Fruit fly (Drosophila melanogaster) whole organism, embryonic: ENCODE results near the gene CG6254.

ENCODE experiments used
- Atf-2 ChIP-seq: fragments of 200-800 bp; sonication (Bioruptor generic); optimal IDR thresholded peaks from 2 replicates; lab custom pipeline; 2016; ENCODE audit warnings: missing biosample characterization, missing genetic modification characterization
- Atf3 ChIP-seq: fragments of 200-800 bp; sonication (Bioruptor generic); optimal IDR thresholded peaks from 3 replicates; lab custom pipeline; 2016; ENCODE audit warnings: missing biosample characterization, missing genetic modification characterization
- CG12391 ChIP-seq: fragments of 200-800 bp; sonication (Bioruptor generic); optimal IDR thresholded peaks from 3 replicates; lab custom pipeline; 2018; ENCODE audit warnings: missing biosample characterization, mild to moderate bottlenecking, missing genetic modification characterization, moderate library complexity
- CG13296 ChIP-seq: fragments of 200-800 bp; sonication (Bioruptor generic); optimal IDR thresholded peaks from 3 replicates; lab custom pipeline; 2018; ENCODE audit warnings: missing biosample characterization, mild to moderate bottlenecking, missing genetic modification characterization
- CG13624 ChIP-seq: fragments of 200-800 bp; sonication (Bioruptor generic); optimal IDR thresholded peaks from 2 replicates; lab custom pipeline; 2016; ENCODE audit warnings: missing biosample characterization, missing genetic modification characterization
- CG14667 ChIP-seq: fragments of 200-800 bp; sonication (Bioruptor generic); IDR thresholded peaks from 2 replicates; pipeline ENCODE4 v1.3.6; 2022; ENCODE audit warnings: missing biosample characterization, missing genetic modification characterization
- CG1529 ChIP-seq: fragments of 200-800 bp; sonication (Bioruptor generic); optimal IDR thresholded peaks from 3 replicates; lab custom pipeline; 2018; ENCODE audit warnings: missing biosample characterization, missing genetic modification characterization
- CG15696 ChIP-seq: fragments of 200-800 bp; sonication (Bioruptor generic); optimal IDR thresholded peaks from 2 replicates; lab custom pipeline; 2019; ENCODE audit warnings: missing biosample characterization, mild to moderate bottlenecking, missing genetic modification characterization, moderate library complexity
- CG16813 ChIP-seq: fragments of 200-800 bp; sonication (Bioruptor generic); IDR thresholded peaks from 3 replicates; pipeline ENCODE4 v1.3.6; 2022; ENCODE audit warnings: missing biosample characterization, missing genetic modification characterization; ENCODE audit not compliant: partially characterized antibody
- CG30431 ChIP-seq: fragments of 200-800 bp; sonication (Bioruptor generic); optimal IDR thresholded peaks from 2 replicates; lab custom pipeline; 2017; ENCODE audit warnings: missing biosample characterization, missing genetic modification characterization
- CG32772 ChIP-seq: fragments of 200-800 bp; sonication (Bioruptor generic); IDR thresholded peaks from 2 replicates; pipeline ENCODE4 v1.3.6; 2022; ENCODE audit warnings: missing biosample characterization, missing genetic modification characterization
- CG34224 ChIP-seq: fragments of 200-800 bp; sonication (Bioruptor generic); IDR thresholded peaks from 3 replicates; pipeline ENCODE4 v1.3.6; 2022; ENCODE audit warnings: missing biosample characterization, missing genetic modification characterization; ENCODE audit not compliant: partially characterized antibody
- CG34376 ChIP-seq: fragments of 200-800 bp; sonication (Bioruptor generic); optimal IDR thresholded peaks from 2 replicates; lab custom pipeline; 2018; ENCODE audit warnings: missing biosample characterization, mild to moderate bottlenecking, missing genetic modification characterization
- CG4820 ChIP-seq: fragments of 200-800 bp; sonication (Bioruptor generic); optimal IDR thresholded peaks from 3 replicates; lab custom pipeline; 2016; ENCODE audit warnings: missing biosample characterization, missing genetic modification characterization
- CG5245 ChIP-seq: fragments of 200-800 bp; sonication (Bioruptor generic); optimal IDR thresholded peaks from 3 replicates; lab custom pipeline; 2016; ENCODE audit warnings: missing biosample characterization, missing genetic modification characterization
- CG6765 ChIP-seq: fragments of 200-800 bp; sonication (Bioruptor generic); optimal IDR thresholded peaks from 3 replicates; lab custom pipeline; 2017; ENCODE audit warnings: missing biosample characterization, mild to moderate bottlenecking, missing genetic modification characterization
- CG8765 ChIP-seq: fragments of 200-800 bp; sonication (Bioruptor generic); IDR thresholded peaks from 2 replicates; pipeline ENCODE4 v1.3.6; 2022; ENCODE audit warnings: missing biosample characterization, missing genetic modification characterization
- CG9609 ChIP-seq: fragments of 200-800 bp; sonication (Bioruptor generic); optimal IDR thresholded peaks from 3 replicates; lab custom pipeline; 2016; ENCODE audit warnings: missing biosample characterization, missing genetic modification characterization
- Doc2 ChIP-seq: fragments of 200-800 bp; sonication (Bioruptor generic); IDR thresholded peaks from 2 replicates; pipeline ENCODE4 v1.3.6; 2022; ENCODE audit warnings: missing biosample characterization, missing genetic modification characterization
- Doc3 ChIP-seq: fragments of 200-800 bp; sonication (Bioruptor generic); IDR thresholded peaks from 3 replicates; pipeline ENCODE4 v1.3.6; 2022; ENCODE audit warnings: missing biosample characterization, missing genetic modification characterization; ENCODE audit not compliant: partially characterized antibody
- Dref ChIP-seq: fragments of 200-800 bp; sonication (Bioruptor generic); IDR thresholded peaks from 2 replicates; pipeline ENCODE4 v1.3.6; 2022; ENCODE audit warnings: missing biosample characterization, missing genetic modification characterization
- Drgx ChIP-seq: fragments of 200-800 bp; sonication (Bioruptor generic); IDR thresholded peaks from 2 replicates; pipeline ENCODE4 v1.3.6; 2022; ENCODE audit warnings: missing biosample characterization, missing genetic modification characterization
- HHEX ChIP-seq: fragments of 200-800 bp; sonication (Bioruptor generic); optimal IDR thresholded peaks from 3 replicates; lab custom pipeline; 2017; ENCODE audit warnings: missing biosample characterization, mild to moderate bottlenecking, missing genetic modification characterization, missing genetic modification reagents
- Hr3 ChIP-seq: fragments of 200-800 bp; sonication (Bioruptor generic); optimal IDR thresholded peaks from 3 replicates; lab custom pipeline; 2016; ENCODE audit warnings: missing biosample characterization, missing genetic modification characterization
- Hr39 ChIP-seq: fragments of >200 bp; optimal IDR thresholded peaks from 2 replicates; lab custom pipeline; 2017
- Hr51 ChIP-seq, 2 experiments: fragments of 200-800 bp; sonication (Bioruptor generic); optimal IDR thresholded peaks; 2 replicates in 1 of 2; 3 replicates in 1 of 2; lab custom pipeline; 2016 to 2018; ENCODE audit warnings: missing biosample characterization in 2 of 2, missing genetic modification characterization in 2 of 2, mild to moderate bottlenecking in 1 of 2, moderate library complexity in 1 of 2
- NC2β ChIP-seq: fragments of 200-800 bp; sonication (Bioruptor generic); optimal IDR thresholded peaks from 2 replicates; lab custom pipeline; 2016; ENCODE audit warnings: missing biosample characterization, missing genetic modification characterization
- Pdp1 ChIP-seq, 2 experiments: fragments of 200-800 bp; sonication (Bioruptor generic); optimal IDR thresholded peaks; 3 replicates each; lab custom pipeline; 2016; ENCODE audit warnings: missing biosample characterization in 2 of 2, missing genetic modification characterization in 2 of 2, mild to moderate bottlenecking in 1 of 2, moderate library complexity in 1 of 2
- Poxn ChIP-seq: fragments of 200-800 bp; sonication (Bioruptor generic); IDR thresholded peaks from 2 replicates; pipeline ENCODE4 v1.3.6; 2022; ENCODE audit warnings: missing biosample characterization, missing genetic modification characterization
- Rfx ChIP-seq: fragments of 200-800 bp; sonication (Bioruptor generic); IDR thresholded peaks from 2 replicates; pipeline ENCODE4 v1.3.6; 2022; ENCODE audit warnings: missing biosample characterization, missing genetic modification characterization
- Scr ChIP-seq: fragments of 200-800 bp; sonication (Bioruptor generic); IDR thresholded peaks from 2 replicates; pipeline ENCODE4 v1.3.6; 2022; ENCODE audit warnings: missing biosample characterization, missing genetic modification characterization; ENCODE audit not compliant: partially characterized antibody
- Xrp1 ChIP-seq: fragments of 200-800 bp; sonication (Bioruptor generic); IDR thresholded peaks from 2 replicates; pipeline ENCODE4 v1.3.6; 2022; ENCODE audit warnings: missing biosample characterization, missing genetic modification characterization
- ac ChIP-seq: fragments of 200-800 bp; sonication (Bioruptor generic); optimal IDR thresholded peaks from 3 replicates; lab custom pipeline; 2017; ENCODE audit warnings: missing biosample characterization, mild to moderate bottlenecking, missing genetic modification characterization
- bbx ChIP-seq: fragments of 200-800 bp; sonication (Bioruptor generic); IDR thresholded peaks from 2 replicates; pipeline ENCODE4 v1.3.6; 2022; ENCODE audit warnings: missing biosample characterization, missing genetic modification characterization; ENCODE audit not compliant: partially characterized antibody
- bsh ChIP-seq, 2 experiments: fragments of 200-800 bp; sonication (Bioruptor generic); optimal IDR thresholded peaks; 2 replicates each; lab custom pipeline; 2017 to 2018; ENCODE audit warnings: mild to moderate bottlenecking in 2 of 2, missing biosample characterization in 2 of 2, missing genetic modification characterization in 2 of 2, moderate library complexity in 1 of 2
- ci ChIP-seq: fragments of 200-800 bp; sonication (Bioruptor generic); IDR thresholded peaks from 3 replicates; pipeline ENCODE4 v1.3.6; 2022; ENCODE audit warnings: missing biosample characterization, missing genetic modification characterization
- croc ChIP-seq: fragments of 200-800 bp; sonication (Bioruptor generic); conservative IDR thresholded peaks from 3 replicates; pipeline ENCODE4 v1.3.6; 2022; ENCODE audit warnings: missing biosample characterization, missing genetic modification characterization
- hkb ChIP-seq, 2 experiments: fragments of 200-800 bp in 1 of 2; fragments of >200 bp in 1 of 2; sonication (Bioruptor generic) in 1 of 2; IDR thresholded peaks in 1 of 2; optimal IDR thresholded peaks in 1 of 2; 2 replicates each; pipeline versions ENCODE4 v1.3.6 to Lab custom; 2017 to 2022; ENCODE audit warnings: missing biosample characterization in 1 of 2, missing genetic modification characterization in 1 of 2
- lov ChIP-seq, 2 experiments: fragments of 200-800 bp in 1 of 2; fragments of >200 bp in 1 of 2; sonication (Bioruptor generic) in 1 of 2; IDR thresholded peaks in 1 of 2; optimal IDR thresholded peaks in 1 of 2; 2 replicates in 1 of 2; 3 replicates in 1 of 2; pipeline versions ENCODE4 v1.3.6 to Lab custom; 2017 to 2022; ENCODE audit warnings: missing biosample characterization in 1 of 2, missing genetic modification characterization in 1 of 2
- luna ChIP-seq: fragments of 200-800 bp; sonication (Bioruptor generic); optimal IDR thresholded peaks from 2 replicates; lab custom pipeline; 2016; ENCODE audit warnings: missing biosample characterization, missing genetic modification characterization
- nau ChIP-seq: fragments of 200-800 bp; sonication (Bioruptor generic); optimal IDR thresholded peaks from 3 replicates; lab custom pipeline; 2017; ENCODE audit warnings: missing biosample characterization, mild to moderate bottlenecking, missing genetic modification characterization, missing genetic modification reagents
- otp ChIP-seq: fragments of 200-800 bp; sonication (Bioruptor generic); IDR thresholded peaks from 3 replicates; pipeline ENCODE4, ENCODE4 v1.3.6; 2022; ENCODE audit warnings: missing biosample characterization, missing genetic modification characterization
- seq ChIP-seq: fragments of 200-800 bp; sonication (Bioruptor generic); IDR thresholded peaks from 2 replicates; pipeline ENCODE4 v1.3.6; 2022; ENCODE audit warnings: missing biosample characterization, missing genetic modification characterization
- slp2 ChIP-seq: fragments of 200-800 bp; sonication (Bioruptor generic); optimal IDR thresholded peaks from 2 replicates; lab custom pipeline; 2016; ENCODE audit warnings: missing biosample characterization, missing genetic modification characterization
- ssp ChIP-seq: fragments of 200-800 bp; sonication (Bioruptor generic); IDR thresholded peaks from 2 replicates; pipeline ENCODE4 v1.3.6; 2022; ENCODE audit warnings: missing biosample characterization, missing genetic modification characterization
- twi ChIP-seq: fragments of 200-800 bp; optimal IDR thresholded peaks from 2 replicates; lab custom pipeline; 2019; ENCODE audit warnings: missing biosample characterization, mild to moderate bottlenecking, missing genetic modification characterization, moderate library complexity
- wdn ChIP-seq: fragments of 200-800 bp; sonication (Bioruptor generic); IDR thresholded peaks from 2 replicates; pipeline ENCODE4 v1.3.6; 2022; ENCODE audit warnings: missing biosample characterization, missing genetic modification characterization
- zfh1 ChIP-seq: fragments of 200-800 bp; sonication (Bioruptor generic); IDR thresholded peaks from 3 replicates; pipeline ENCODE4 v1.3.6; 2022; ENCODE audit warnings: missing biosample characterization, missing genetic modification characterization

The CG6254 gene

dm6 chr3R:10170356-10170876 is 9.3 kb upstream of the CG6254 start, which contains the start of gene Best1 (continued):
- TF ChIP-seq ci (GFP tag; lab: Robert Waterston, UW), result peak; percentile 95
- TF ChIP-seq CG4820 (GFP tag; lab: Kevin White, UChicago), result peak; percentile 79
- peak; percentile 77 for TF ChIP-seq CG8765 (GFP tag; lab: Robert Waterston, UW)
- TF ChIP-seq Doc3 (GFP tag; lab: Robert Waterston, UW), result 0 out of 3 replicates have a peak, but pooled peaks have one; percentile 47
- peak; percentile 94 for TF ChIP-seq CG34376 (GFP tag; lab: Kevin White, UChicago)
- TF ChIP-seq Rfx (GFP tag; lab: Robert Waterston, UW), result peak; percentile 98
- TF ChIP-seq CG30431 (GFP tag; lab: Kevin White, UChicago), result peak; percentile 86
- peak; percentile 74 for TF ChIP-seq bbx (GFP tag; lab: Robert Waterston, UW)
- TF ChIP-seq Atf3 (GFP tag; lab: Kevin White, UChicago), result peak; percentile 59
- peak; percentile 77 for TF ChIP-seq CG9609 (GFP tag; lab: Kevin White, UChicago)
- TF ChIP-seq hkb (optimal IDR thresholded peaks at IDR 0.05; lab: Kevin White, UChicago), result no peak
- TF ChIP-seq hkb (GFP tag; IDR thresholded peaks at IDR 0.05; lab: Robert Waterston, UW), result peak; percentile 93
- no peak for TF ChIP-seq Hr39 (lab: Kevin White, UChicago)
- peak; percentile 97 for TF ChIP-seq Xrp1 (GFP tag; lab: Robert Waterston, UW)
- peak; percentile 76 for TF ChIP-seq twi (tag; lab: Kevin White, UChicago)
- TF ChIP-seq lov (optimal IDR thresholded peaks at IDR 0.05; lab: Kevin White, UChicago), result no peak
- TF ChIP-seq lov (GFP tag; IDR thresholded peaks at IDR 0.05; lab: Robert Waterston, UW), result peak; percentile 80
- no peak for TF ChIP-seq Atf-2
- peak; percentile 72 for TF ChIP-seq nau (GFP tag; lab: Kevin White, UChicago)
- peak; percentile 72 for TF ChIP-seq CG5245 (GFP tag; lab: Kevin White, UChicago)
- TF ChIP-seq croc, result peak; percentile 80
- no peak for TF ChIP-seq Dref (GFP tag; lab: Robert Waterston, UW)
- peak; percentile 76 for TF ChIP-seq Poxn (GFP tag; lab: Robert Waterston, UW)
- peak; percentile 80 to 93 for TF ChIP-seq Hr51 (GFP tag; optimal IDR thresholded peaks at IDR 0.05; lab: Kevin White, UChicago)
- peak; percentile 91 for TF ChIP-seq HHEX
- TF ChIP-seq slp2 (GFP tag; lab: Kevin White, UChicago), result peak; percentile 42
- TF ChIP-seq CG12391 (tag; lab: Kevin White, UChicago), result peak; percentile 96
- peak; percentile 83 for TF ChIP-seq CG1529 (GFP tag; lab: Kevin White, UChicago)
- no peak for TF ChIP-seq NC2β (GFP tag; lab: Kevin White, UChicago)
- peak; percentile 89 for TF ChIP-seq CG14667 (GFP tag; lab: Robert Waterston, UW)
- TF ChIP-seq CG13624 (GFP tag; lab: Kevin White, UChicago), result peak; percentile 43
- peak; percentile 64 for TF ChIP-seq ac (GFP tag; lab: Kevin White, UChicago)
- peak; percentile 82 for TF ChIP-seq CG34224 (GFP tag; lab: Robert Waterston, UW)
- TF ChIP-seq Drgx (GFP tag; lab: Robert Waterston, UW), result peak; percentile 93
- peak; percentile 86 for TF ChIP-seq wdn
- peak; percentile 88 for TF ChIP-seq CG32772

- TF ChIP-seq seq (GFP tag; lab: Robert Waterston, UW), result no peak
- TF ChIP-seq Scr (GFP tag; lab: Robert Waterston, UW), result no peak
- TF ChIP-seq Doc2, result no peak
- TF ChIP-seq bsh (GFP tag; optimal IDR thresholded peaks at IDR 0.05; lab: Kevin White, UChicago), result no peak
- peak; percentile 34; the same call in 1 of the 3 replicates for TF ChIP-seq otp (GFP tag; lab: Robert Waterston, UW)
- peak; percentile 6 for TF ChIP-seq CG15696
- peak; percentile 14; the same call in 1 of the 3 replicates for TF ChIP-seq zfh1 (GFP tag; lab: Robert Waterston, UW)
- TF ChIP-seq CG6765 (GFP tag; lab: Kevin White, UChicago), result no peak
- TF ChIP-seq CG34224 (GFP tag; lab: Robert Waterston, UW), result no peak
- TF ChIP-seq bbx (GFP tag; lab: Robert Waterston, UW), result no peak
- TF ChIP-seq Hr3, result no peak
- TF ChIP-seq CG16813 (GFP tag; lab: Robert Waterston, UW), result no peak
- no peak for TF ChIP-seq ssp (GFP tag; lab: Robert Waterston, UW)
- TF ChIP-seq Pdp1 (GFP tag; optimal IDR thresholded peaks at IDR 0.05; lab: Kevin White, UChicago), result peak in 1 of 2 experiments; percentile 16
- TF ChIP-seq CG5245 (GFP tag; lab: Kevin White, UChicago), result peak; percentile 7
- TF ChIP-seq luna (GFP tag; lab: Kevin White, UChicago), result no peak
- no peak for TF ChIP-seq CG13296 (GFP tag; lab: Kevin White, UChicago)
- TF ChIP-seq ci (GFP tag; lab: Robert Waterston, UW), result no peak
These were observed 8.1 kb upstream of the CG6254 start for dm6 chr3R:10169124-10169766.
